Fruit fly (Drosophila melanogaster) whole organism, embryonic: ENCODE data around the gene lwr.

Experiments used
- ATbp ChIP-seq: fragments of 200-800 bp; sonication (Bioruptor generic); optimal IDR thresholded peaks from 2 replicates; lab custom pipeline; 2017; ENCODE audit warnings: missing biosample characterization, mild to moderate bottlenecking, missing genetic modification characterization, missing genetic modification reagents
- Antp ChIP-seq: fragments of 200-800 bp; sonication (Bioruptor generic); optimal IDR thresholded peaks from 3 replicates; lab custom pipeline; 2016; ENCODE audit warnings: missing biosample characterization, missing genetic modification characterization
- Asciz ChIP-seq: fragments of 200-800 bp; sonication (Bioruptor generic); optimal IDR thresholded peaks from 2 replicates; lab custom pipeline; 2017; ENCODE audit warnings: missing biosample characterization, mild to moderate bottlenecking, missing genetic modification characterization, missing genetic modification reagents
- Bgb ChIP-seq: fragments of 200-800 bp; sonication (Bioruptor generic); IDR thresholded peaks from 2 replicates; pipeline ENCODE4 v1.3.6; 2022; ENCODE audit warnings: missing biosample characterization, missing genetic modification characterization; ENCODE audit not compliant: partially characterized antibody
- CG10543 ChIP-seq: fragments of 200-800 bp; sonication (Bioruptor generic); optimal IDR thresholded peaks from 3 replicates; lab custom pipeline; 2017; ENCODE audit warnings: missing biosample characterization, mild to moderate bottlenecking, missing genetic modification characterization, moderate library complexity
- CG11093 ChIP-seq: fragments of 200-800 bp; sonication (Bioruptor generic); IDR thresholded peaks from 3 replicates; pipeline ENCODE4 v1.3.6; 2022; ENCODE audit warnings: missing biosample characterization, missing genetic modification characterization
- CG11723 ChIP-seq: fragments of 200-800 bp; sonication (Bioruptor generic); optimal IDR thresholded peaks from 2 replicates; lab custom pipeline; 2017; ENCODE audit warnings: missing biosample characterization, mild to moderate bottlenecking, missing genetic modification characterization
- CG12155 ChIP-seq: fragments of 200-800 bp; sonication (Bioruptor generic); optimal IDR thresholded peaks from 3 replicates; lab custom pipeline; 2016; ENCODE audit warnings: missing biosample characterization, missing genetic modification characterization
- CG12219 ChIP-seq: fragments of 200-800 bp; sonication (Bioruptor generic); optimal IDR thresholded peaks from 3 replicates; lab custom pipeline; 2018; ENCODE audit warnings: missing biosample characterization, mild to moderate bottlenecking, missing genetic modification characterization
- CG13894 ChIP-seq: fragments of 200-800 bp; sonication (Bioruptor generic); optimal IDR thresholded peaks from 3 replicates; lab custom pipeline; 2018; ENCODE audit warnings: missing biosample characterization, mild to moderate bottlenecking, missing genetic modification characterization, moderate library complexity
- CG15479 ChIP-seq: fragments of 200-800 bp; sonication (Bioruptor generic); optimal IDR thresholded peaks from 3 replicates; lab custom pipeline; 2019; ENCODE audit warnings: missing biosample characterization, mild to moderate bottlenecking, missing genetic modification characterization, moderate library complexity
- CG1603 ChIP-seq: fragments of 200-800 bp; sonication (Bioruptor generic); optimal IDR thresholded peaks from 2 replicates; lab custom pipeline; 2019; ENCODE audit warnings: missing biosample characterization, mild to moderate bottlenecking, missing genetic modification characterization, moderate library complexity
- CG17912 ChIP-seq: fragments of 200-800 bp; sonication (Bioruptor generic); optimal IDR thresholded peaks from 2 replicates; lab custom pipeline; 2018; ENCODE audit warnings: missing biosample characterization, mild to moderate bottlenecking, missing genetic modification characterization
- CG18476 ChIP-seq: fragments of 200-800 bp; sonication (Bioruptor generic); optimal IDR thresholded peaks from 2 replicates; lab custom pipeline; 2016; ENCODE audit warnings: missing biosample characterization, mild to moderate bottlenecking, missing genetic modification characterization
- CG2120 ChIP-seq: fragments of 200-800 bp; sonication (Bioruptor generic); optimal IDR thresholded peaks from 3 replicates; lab custom pipeline; 2016; ENCODE audit warnings: missing biosample characterization, missing genetic modification characterization
- CG31365 ChIP-seq: fragments of 200-800 bp; sonication (Bioruptor generic); optimal IDR thresholded peaks from 2 replicates; lab custom pipeline; 2018; ENCODE audit warnings: missing biosample characterization, mild to moderate bottlenecking, missing genetic modification characterization
- CG3995 ChIP-seq: fragments of 200-800 bp; sonication (Bioruptor generic); optimal IDR thresholded peaks from 3 replicates; lab custom pipeline; 2016; ENCODE audit warnings: missing biosample characterization, missing genetic modification characterization
- CG4404 ChIP-seq: fragments of 200-800 bp; sonication (Bioruptor generic); IDR thresholded peaks from 2 replicates; pipeline ENCODE4 v1.3.6; 2022; ENCODE audit warnings: missing biosample characterization, missing genetic modification characterization
- CG4707 ChIP-seq: fragments of 200-800 bp; sonication (Bioruptor generic); optimal IDR thresholded peaks from 2 replicates; lab custom pipeline; 2018; ENCODE audit warnings: missing biosample characterization, mild to moderate bottlenecking, missing genetic modification characterization, moderate library complexity
- CG7839 ChIP-seq: fragments of 200-800 bp; sonication (Bioruptor generic); optimal IDR thresholded peaks from 3 replicates; lab custom pipeline; 2018; ENCODE audit warnings: missing biosample characterization, mild to moderate bottlenecking, missing genetic modification characterization, moderate library complexity
- CG9609 ChIP-seq: fragments of 200-800 bp; sonication (Bioruptor generic); optimal IDR thresholded peaks from 3 replicates; lab custom pipeline; 2016; ENCODE audit warnings: missing biosample characterization, missing genetic modification characterization
- Dref ChIP-seq: fragments of 200-800 bp; sonication (Bioruptor generic); IDR thresholded peaks from 2 replicates; pipeline ENCODE4 v1.3.6; 2022; ENCODE audit warnings: missing biosample characterization, missing genetic modification characterization
- ERR ChIP-seq: fragments of 200-800 bp; sonication (Bioruptor generic); optimal IDR thresholded peaks from 2 replicates; lab custom pipeline; 2016; ENCODE audit warnings: missing biosample characterization, missing genetic modification characterization
- Ets97D ChIP-seq: fragments of 200-800 bp; sonication (Bioruptor generic); optimal IDR thresholded peaks from 3 replicates; lab custom pipeline; 2016; ENCODE audit warnings: missing biosample characterization, missing genetic modification characterization
- Hr39 ChIP-seq: fragments of >200 bp; optimal IDR thresholded peaks from 2 replicates; lab custom pipeline; 2017
- Jarid2 ChIP-seq: fragments of 200-800 bp; sonication (Bioruptor generic); optimal IDR thresholded peaks from 3 replicates; lab custom pipeline; 2017; ENCODE audit warnings: mild to moderate bottlenecking, missing biosample characterization, missing genetic modification reagents, missing genetic modification characterization
- Kr ChIP-seq: fragments of 200-800 bp; sonication (Bioruptor generic); optimal IDR thresholded peaks from 2 replicates; lab custom pipeline; 2017; ENCODE audit warnings: missing biosample characterization, mild to moderate bottlenecking, missing genetic modification characterization
- MBD-R2 ChIP-seq: fragments of 200-800 bp; sonication (Bioruptor generic); IDR thresholded peaks from 2 replicates; pipeline ENCODE4 v1.3.6; 2022; ENCODE audit warnings: missing biosample characterization, missing genetic modification characterization
- Mes4 ChIP-seq: fragments of 200-800 bp; sonication (Bioruptor generic); optimal IDR thresholded peaks from 2 replicates; lab custom pipeline; 2016; ENCODE audit warnings: missing biosample characterization, missing genetic modification characterization
- Rx ChIP-seq: fragments of 200-800 bp; sonication (Bioruptor generic); IDR thresholded peaks from 2 replicates; pipeline ENCODE4 v1.3.6; 2022; ENCODE audit warnings: missing biosample characterization, missing genetic modification characterization
- YL-1 ChIP-seq: fragments of 200-800 bp; sonication (Bioruptor generic); optimal IDR thresholded peaks from 3 replicates; lab custom pipeline; 2017; ENCODE audit warnings: missing biosample characterization, mild to moderate bottlenecking, missing genetic modification characterization
- chif ChIP-seq, 2 experiments: fragments of 200-800 bp; sonication (Bioruptor generic); optimal IDR thresholded peaks; 3 replicates each; lab custom pipeline; 2016; ENCODE audit warnings: missing biosample characterization in 2 of 2, missing genetic modification characterization in 2 of 2
- corto ChIP-seq: fragments of 200-800 bp; sonication (Bioruptor generic); optimal IDR thresholded peaks from 2 replicates; lab custom pipeline; 2016; ENCODE audit warnings: missing biosample characterization, mild to moderate bottlenecking, missing genetic modification characterization, moderate library complexity
- cwo ChIP-seq: fragments of 200-800 bp; sonication (Bioruptor generic); optimal IDR thresholded peaks from 3 replicates; lab custom pipeline; 2017; ENCODE audit warnings: missing biosample characterization, missing genetic modification characterization, mild to moderate bottlenecking, moderate library complexity, missing genetic modification reagents
- gcm ChIP-seq: fragments of 200-800 bp; sonication (Bioruptor generic); optimal IDR thresholded peaks from 2 replicates; lab custom pipeline; 2019; ENCODE audit warnings: missing biosample characterization, mild to moderate bottlenecking, missing genetic modification characterization, moderate library complexity
- gcm2 ChIP-seq: fragments of 200-800 bp; sonication (Bioruptor generic); optimal IDR thresholded peaks from 2 replicates; lab custom pipeline; 2016; ENCODE audit warnings: missing biosample characterization, missing genetic modification characterization
- gem ChIP-seq: fragments of 200-800 bp; sonication (Bioruptor generic); optimal IDR thresholded peaks from 2 replicates; lab custom pipeline; 2019; ENCODE audit warnings: missing biosample characterization, mild to moderate bottlenecking, missing genetic modification characterization, moderate library complexity
- gfzf ChIP-seq: fragments of 200-800 bp; sonication (Bioruptor generic); optimal IDR thresholded peaks from 2 replicates; lab custom pipeline; 2016; ENCODE audit warnings: missing biosample characterization, mild to moderate bottlenecking, missing genetic modification characterization, moderate library complexity
- ind ChIP-seq: fragments of 200-800 bp; sonication (Bioruptor generic); optimal IDR thresholded peaks from 3 replicates; lab custom pipeline; 2016; ENCODE audit warnings: missing biosample characterization, missing genetic modification characterization
- ken ChIP-seq: fragments of 200-800 bp; sonication (Bioruptor generic); IDR thresholded peaks from 3 replicates; pipeline ENCODE4 v1.3.6; 2022; ENCODE audit warnings: missing biosample characterization, missing genetic modification characterization
- kni ChIP-seq: fragments of 200-800 bp; sonication (Bioruptor generic); optimal IDR thresholded peaks from 3 replicates; lab custom pipeline; 2017; ENCODE audit warnings: mild to moderate bottlenecking, missing biosample characterization, missing genetic modification reagents, missing genetic modification characterization
- odd ChIP-seq: fragments of 200-800 bp; sonication (Bioruptor generic); optimal IDR thresholded peaks from 2 replicates; lab custom pipeline; 2017; ENCODE audit warnings: missing biosample characterization, mild to moderate bottlenecking, missing genetic modification characterization
- p53 ChIP-seq: fragments of 200-800 bp; sonication (Bioruptor generic); optimal IDR thresholded peaks from 2 replicates; lab custom pipeline; 2016; ENCODE audit warnings: missing biosample characterization, missing genetic modification characterization
- pb ChIP-seq: fragments of 200-800 bp; sonication (Bioruptor generic); optimal IDR thresholded peaks from 3 replicates; lab custom pipeline; 2016; ENCODE audit warnings: missing biosample characterization, missing genetic modification characterization
- sim ChIP-seq: fragments of 200-800 bp; sonication (Bioruptor generic); IDR thresholded peaks from 2 replicates; pipeline ENCODE4 v1.3.6; 2022; ENCODE audit warnings: missing biosample characterization, missing genetic modification characterization
- sisA ChIP-seq: fragments of 200-800 bp; sonication (Bioruptor generic); IDR thresholded peaks from 2 replicates; pipeline ENCODE4 v1.3.6; 2022; ENCODE audit warnings: missing biosample characterization, missing genetic modification characterization
- tio ChIP-seq: fragments of 200-800 bp; sonication (Bioruptor generic); optimal IDR thresholded peaks from 2 replicates; lab custom pipeline; 2017; ENCODE audit warnings: missing biosample characterization, missing genetic modification characterization, inconsistent platforms
- tll ChIP-seq, 2 experiments: fragments of 200-800 bp in 1 of 2; fragments of >200 bp in 1 of 2; sonication (Bioruptor generic) in 1 of 2; optimal IDR thresholded peaks; 2 replicates each; lab custom pipeline; 2017 to 2019; ENCODE audit warnings: missing biosample characterization in 2 of 2, missing genetic modification characterization in 2 of 2, mild to moderate bottlenecking in 1 of 2, moderate library complexity in 1 of 2
- twi ChIP-seq: fragments of 200-800 bp; optimal IDR thresholded peaks from 2 replicates; lab custom pipeline; 2019; ENCODE audit warnings: missing biosample characterization, mild to moderate bottlenecking, missing genetic modification characterization, moderate library complexity

The lwr gene

dm6 chr2L:521940-522632 is 20.3 kb downstream of the lwr start:
- TF ChIP-seq p53 (GFP tag; lab: Kevin White, UChicago) (no peak), CG18476 (GFP tag; lab: Kevin White, UChicago) (peak; percentile 31), Ets97D (peak; percentile 18), CG15479 (GFP tag; lab: Kevin White, UChicago) (peak; percentile 93), kni (GFP tag; lab: Kevin White, UChicago) (no peak), YL-1 (peak; percentile 20), Kr (peak; percentile 18), CG1603 (peak; percentile 95), ATbp (GFP tag; lab: Kevin White, UChicago) (peak; percentile 80), Mes4 (GFP tag; lab: Kevin White, UChicago) (peak; percentile 43), twi (tag; lab: Kevin White, UChicago) (no peak), CG3995 (GFP tag; lab: Kevin White, UChicago) (no peak), Rx (GFP tag; lab: Robert Waterston, UW) (peak; percentile 83), odd (GFP tag; lab: Kevin White, UChicago) (no peak), corto (GFP tag; lab: Kevin White, UChicago) (no peak), cwo (GFP tag; lab: Kevin White, UChicago) (peak; percentile 75), gcm (GFP tag; lab: Kevin White, UChicago) (peak; percentile 67), CG17912 (GFP tag; lab: Kevin White, UChicago) (no peak), tll (GFP tag; optimal IDR thresholded peaks at IDR 0.05; lab: Kevin White, UChicago) (peak in 1 of 2 experiments; percentile 58), Bgb (GFP tag; lab: Robert Waterston, UW) (no peak), CG11093 (GFP tag; lab: Robert Waterston, UW) (peak; percentile 75; the same call in 2 of the 3 replicates), CG2120 (GFP tag; lab: Kevin White, UChicago) (peak; percentile 60), sim (GFP tag; lab: Robert Waterston, UW) (peak; percentile 57; the same call in 1 of the 2 replicates), CG12155 (peak; percentile 47), ind (GFP tag; lab: Kevin White, UChicago) (peak; percentile 82), tio (peak; percentile 62), CG31365 (tag; lab: Kevin White, UChicago) (peak; percentile 56), CG7839 (tag; lab: Kevin White, UChicago) (peak; percentile 83), CG10543 (GFP tag; lab: Kevin White, UChicago) (no peak), CG4707 (GFP tag; lab: Kevin White, UChicago) (peak; percentile 29), Dref (GFP tag; lab: Robert Waterston, UW) (no peak), CG9609 (peak; percentile 25), sisA (GFP tag; lab: Robert Waterston, UW) (peak; percentile 83), CG12219 (GFP tag; lab: Kevin White, UChicago) (peak; percentile 65), CG13894 (tag; lab: Kevin White, UChicago) (no peak), Jarid2 (GFP tag; lab: Kevin White, UChicago) (peak; percentile 61), chif (GFP tag; optimal IDR thresholded peaks at IDR 0.05; lab: Kevin White, UChicago) (peak; percentile 57 to 82), gem (peak; percentile 89), Hr39 (no peak), gcm2 (no peak), CG11723 (GFP tag; lab: Kevin White, UChicago) (peak; percentile 33), gfzf (GFP tag; lab: Kevin White, UChicago) (no peak), ERR (GFP tag; lab: Kevin White, UChicago) (no peak), Asciz (GFP tag; lab: Kevin White, UChicago) (peak; percentile 53), pb (GFP tag; lab: Kevin White, UChicago) (no peak), CG4404 (GFP tag; lab: Robert Waterston, UW) (peak; percentile 88), MBD-R2 (GFP tag; lab: Robert Waterston, UW) (peak; percentile 30; the same call in 1 of the 2 replicates), ken (GFP tag; lab: Robert Waterston, UW) (peak; percentile 85; the same call in 2 of the 3 replicates), Antp (peak; percentile 27)
